Worm (Caenorhabditis elegans) whole organism, L1 larva: ENCODE results near the gene fbxb-20.

Experiments used
- ama-1 ChIP-seq: fragments of 150-350 bp; optimal IDR thresholded peaks from 2 replicates; lab custom pipeline; 2014
- ces-1 ChIP-seq: fragments of 150-350 bp; optimal IDR thresholded peaks from 2 replicates; lab custom pipeline; 2014; ENCODE audit warnings: missing biosample characterization, missing genetic modification reagents, missing genetic modification characterization
- fkh-10 ChIP-seq: sonication (generic microtip); optimal IDR thresholded peaks from 2 replicates; lab custom pipeline; 2017; ENCODE audit warnings: missing biosample characterization, missing genetic modification reagents, missing genetic modification characterization
- lin-39 ChIP-seq: fragments of 150-350 bp; optimal IDR thresholded peaks from 2 replicates; lab custom pipeline; 2014; ENCODE audit warnings: missing biosample characterization, missing genetic modification reagents, missing genetic modification characterization
- nhr-237 ChIP-seq: fragments of 150-350 bp; optimal IDR thresholded peaks from 2 replicates; lab custom pipeline; 2014; ENCODE audit warnings: missing biosample characterization, missing genetic modification characterization
- nhr-28 ChIP-seq: fragments of 150-350 bp; optimal IDR thresholded peaks from 2 replicates; lab custom pipeline; 2014; ENCODE audit warnings: missing biosample characterization, missing genetic modification characterization
- pqm-1 ChIP-seq: sonication (generic microtip); optimal IDR thresholded peaks from 3 replicates; lab custom pipeline; 2017; ENCODE audit warnings: missing biosample characterization, missing genetic modification characterization
- snpc-4 ChIP-seq: fragments of 150-350 bp; optimal IDR thresholded peaks from 2 replicates; lab custom pipeline; 2014; ENCODE audit warnings: missing biosample characterization, missing genetic modification characterization
- ztf-4 ChIP-seq: fragments of 150-350 bp; optimal IDR thresholded peaks from 2 replicates; lab custom pipeline; 2014; ENCODE audit warnings: missing biosample characterization, missing genetic modification characterization

ce11 chrII:1668913-1669312, 18.5 kb upstream of the fbxb-20 start, which contains the start of gene srw-97:
- no peak for TF ChIP-seq lin-39 (tag; lab: Kevin White, UChicago)
- TF ChIP-seq pqm-1 (tag; lab: Kevin White, UChicago) = no peak
- no peak for TF ChIP-seq ztf-4 (tag; lab: Kevin White, UChicago)
- TF ChIP-seq ces-1 = no peak
- TF ChIP-seq fkh-10 (GFP tag; lab: Kevin White, UChicago) = no peak
- TF ChIP-seq nhr-28 = no peak
- TF ChIP-seq nhr-237 (tag; lab: Kevin White, UChicago) = no peak
- TF ChIP-seq snpc-4 (tag; lab: Kevin White, UChicago) = no peak
- no peak for TF ChIP-seq ama-1 (lab: Kevin White, UChicago)
